Fruit fly (Drosophila melanogaster) whole organism, adult: ENCODE results near the gene Dhc62B.

Source experiments
- CG11617 ChIP-seq: fragments of 200-800 bp; sonication (Bioruptor generic); optimal IDR thresholded peaks from 2 replicates; lab custom pipeline; 2017; ENCODE audit warnings: mild to moderate bottlenecking, missing biosample characterization, missing genetic modification reagents, missing genetic modification characterization
- CG12768 ChIP-seq: fragments of 200-800 bp; sonication (Bioruptor generic); optimal IDR thresholded peaks from 2 replicates; lab custom pipeline; 2017; ENCODE audit warnings: missing biosample characterization, missing genetic modification characterization, mild to moderate bottlenecking, moderate library complexity, missing genetic modification reagents
- CG14711 ChIP-seq: fragments of 200-800 bp; sonication (Bioruptor generic); optimal IDR thresholded peaks from 2 replicates; lab custom pipeline; 2018; ENCODE audit warnings: missing biosample characterization, mild to moderate bottlenecking, missing genetic modification characterization, moderate library complexity
- CG1620 ChIP-seq: fragments of 200-800 bp; sonication (Bioruptor generic); optimal IDR thresholded peaks from 2 replicates; lab custom pipeline; 2016; ENCODE audit warnings: missing biosample characterization, missing genetic modification characterization
- CG33017 ChIP-seq: fragments of 200-800 bp; sonication (Bioruptor generic); optimal IDR thresholded peaks from 2 replicates; lab custom pipeline; 2018; ENCODE audit warnings: missing biosample characterization, mild to moderate bottlenecking, missing genetic modification characterization, moderate library complexity
- CG5204 ChIP-seq: fragments of 200-800 bp; sonication (Bioruptor generic); optimal IDR thresholded peaks from 2 replicates; lab custom pipeline; 2016; ENCODE audit warnings: missing biosample characterization, missing genetic modification characterization
- CG7045 ChIP-seq: fragments of 200-800 bp; sonication (Bioruptor generic); optimal IDR thresholded peaks from 2 replicates; lab custom pipeline; 2017; ENCODE audit warnings: missing biosample characterization, mild to moderate bottlenecking, missing genetic modification characterization
- CG7101 ChIP-seq: fragments of 200-800 bp; sonication (Bioruptor generic); optimal IDR thresholded peaks from 2 replicates; lab custom pipeline; 2018; ENCODE audit warnings: missing biosample characterization, mild to moderate bottlenecking, missing genetic modification characterization, moderate library complexity
- Clk ChIP-seq: fragments of 200-800 bp; sonication (Bioruptor generic); optimal IDR thresholded peaks from 2 replicates; lab custom pipeline; 2017; ENCODE audit warnings: missing biosample characterization, missing genetic modification characterization
- Crg-1 ChIP-seq: fragments of 200-800 bp; sonication (Bioruptor generic); optimal IDR thresholded peaks from 2 replicates; lab custom pipeline; 2016; ENCODE audit warnings: missing biosample characterization, missing genetic modification characterization
- Hr96 ChIP-seq: fragments of 200-800 bp; sonication (Bioruptor generic); optimal IDR thresholded peaks from 2 replicates; lab custom pipeline; 2016; ENCODE audit warnings: missing biosample characterization, missing genetic modification characterization
- Mnt ChIP-seq: fragments of 200-800 bp; sonication (Bioruptor generic); optimal IDR thresholded peaks from 2 replicates; lab custom pipeline; 2016; ENCODE audit warnings: missing biosample characterization, mild to moderate bottlenecking, missing genetic modification characterization
- bab1 ChIP-seq: fragments of 200-800 bp; sonication (Bioruptor generic); optimal IDR thresholded peaks from 3 replicates; lab custom pipeline; 2019; ENCODE audit warnings: missing biosample characterization, mild to moderate bottlenecking, missing genetic modification characterization, moderate library complexity
- cic ChIP-seq: fragments of 200-800 bp; sonication (Bioruptor generic); optimal IDR thresholded peaks from 2 replicates; lab custom pipeline; 2017; ENCODE audit warnings: missing biosample characterization, mild to moderate bottlenecking, missing genetic modification characterization, moderate library complexity
- cnc ChIP-seq, 2 experiments: fragments of >200 bp; optimal IDR thresholded peaks; 2 replicates each; lab custom pipeline; 2017
- kay ChIP-seq: fragments of 200-800 bp; sonication (Bioruptor generic); peaks from one replicate; lab custom pipeline; 2016; ENCODE audit warnings: missing biosample characterization, missing genetic modification characterization, borderline replicate concordance
- ovo ChIP-seq: fragments of 200-800 bp; sonication (Bioruptor generic); optimal IDR thresholded peaks from 2 replicates; lab custom pipeline; 2016; ENCODE audit warnings: missing biosample characterization, missing genetic modification characterization
- pad ChIP-seq: fragments of 200-800 bp; sonication (Bioruptor generic); optimal IDR thresholded peaks from 3 replicates; lab custom pipeline; 2017; ENCODE audit warnings: missing biosample characterization, missing genetic modification characterization, mild to moderate bottlenecking, moderate library complexity, missing genetic modification reagents
- tj ChIP-seq: fragments of 200-800 bp; sonication (Bioruptor generic); optimal IDR thresholded peaks from 3 replicates; lab custom pipeline; 2017; ENCODE audit warnings: missing biosample characterization, mild to moderate bottlenecking, missing genetic modification characterization, moderate library complexity
- toe ChIP-seq: fragments of 200-800 bp; sonication (Bioruptor generic); optimal IDR thresholded peaks from 2 replicates; lab custom pipeline; 2016; ENCODE audit warnings: missing biosample characterization, missing genetic modification characterization

The Dhc62B gene

dm6 chr3L:1755458-1755984 is 16.0 kb downstream of the Dhc62B start, which contains the start of gene Cht2:
Cht2 (minus strand) TSS chr3L:1755934.
- TF ChIP-seq Mnt (GFP tag; lab: Kevin White, UChicago) = peak; percentile 20
- no peak for TF ChIP-seq ovo (GFP tag; lab: Kevin White, UChicago)
- TF ChIP-seq toe = no peak
- peak; percentile 71 for TF ChIP-seq pad (GFP tag; lab: Kevin White, UChicago)
- peak; percentile 52 for TF ChIP-seq tj (GFP tag; lab: Kevin White, UChicago)

dm6 chr3L:1754935-1755334 is 16.6 kb downstream of the Dhc62B start:
- no peak for TF ChIP-seq cic
- TF ChIP-seq bab1 = no peak
- TF ChIP-seq CG1620 = no peak
- no peak for TF ChIP-seq CG11617 (GFP tag; lab: Kevin White, UChicago)
- TF ChIP-seq CG12768 = no peak

dm6 chr3L:1754262-1754661 is 17.3 kb downstream of the Dhc62B start:
- TF ChIP-seq cnc (optimal IDR thresholded peaks at IDR 0.05; lab: Kevin White, UChicago) = no peak
- TF ChIP-seq pad (GFP tag; lab: Kevin White, UChicago) = no peak
- peak; percentile 33 for TF ChIP-seq tj (GFP tag; lab: Kevin White, UChicago)
- TF ChIP-seq CG33017 (tag; lab: Kevin White, UChicago) = no peak

dm6 chr3L:1748218-1748617 is 23.3 kb downstream of the Dhc62B start:
- TF ChIP-seq Clk (no peak), Crg-1 (no peak), kay (GFP tag; lab: Kevin White, UChicago) (no peak), CG12768 (no peak), cic (no peak), CG7101 (tag; lab: Kevin White, UChicago) (no peak)

dm6 chr3L:1746338-1747199 is 25.0 kb downstream of the Dhc62B start, which contains the start of gene CG13921:
CG13921 (plus strand) TSS chr3L:1746907.
- TF ChIP-seq CG7101 (tag; lab: Kevin White, UChicago) = peak; percentile 84
- peak; percentile 66 for TF ChIP-seq CG5204 (GFP tag; lab: Kevin White, UChicago)
- TF ChIP-seq Hr96 (GFP tag; lab: Kevin White, UChicago) = peak; percentile 78
- peak; percentile 69 for TF ChIP-seq toe
- TF ChIP-seq CG7045 (GFP tag; lab: Kevin White, UChicago) = peak; percentile 84
- TF ChIP-seq cnc (optimal IDR thresholded peaks at IDR 0.05; lab: Kevin White, UChicago) = no peak
- no peak for TF ChIP-seq cic
- TF ChIP-seq CG1620 = peak; percentile 84
- peak; percentile 81 for TF ChIP-seq tj (GFP tag; lab: Kevin White, UChicago)
- peak; percentile 60 for TF ChIP-seq CG12768
- no peak for TF ChIP-seq kay (GFP tag; lab: Kevin White, UChicago)
- peak; percentile 80 for TF ChIP-seq pad (GFP tag; lab: Kevin White, UChicago)
- TF ChIP-seq CG33017 (tag; lab: Kevin White, UChicago) = peak; percentile 67
- TF ChIP-seq CG11617 (GFP tag; lab: Kevin White, UChicago) = peak; percentile 76
- peak; percentile 55 for TF ChIP-seq Clk
- peak; percentile 45 for TF ChIP-seq Mnt (GFP tag; lab: Kevin White, UChicago)
- peak; percentile 98 for TF ChIP-seq bab1
- peak; percentile 83 for TF ChIP-seq Crg-1
- peak; percentile 84 for TF ChIP-seq CG14711 (tag; lab: Kevin White, UChicago)
- peak; percentile 24 for TF ChIP-seq ovo (GFP tag; lab: Kevin White, UChicago)

dm6 chr3L:1745432-1745831 is 26.1 kb downstream of the Dhc62B start:
- no peak for TF ChIP-seq bab1
- no peak for TF ChIP-seq toe
- TF ChIP-seq CG7045 (GFP tag; lab: Kevin White, UChicago) = no peak
- peak; percentile 22 for TF ChIP-seq cic

- no peak for TF ChIP-seq CG1620
- TF ChIP-seq kay (GFP tag; lab: Kevin White, UChicago) = peak; percentile 50
- peak; percentile 64 for TF ChIP-seq cic
- TF ChIP-seq pad (GFP tag; lab: Kevin White, UChicago) = no peak
- TF ChIP-seq CG33017 (tag; lab: Kevin White, UChicago) = no peak
- TF ChIP-seq CG5204 (GFP tag; lab: Kevin White, UChicago) = no peak
- TF ChIP-seq CG7045 (GFP tag; lab: Kevin White, UChicago) = peak; percentile 3
- TF ChIP-seq CG12768 = no peak
Measured at dm6 chr3L:1742552-1743097, 28.9 kb downstream of the Dhc62B start.
